Fruit fly (Drosophila melanogaster): ENCODE measurements around the gene Mi-2.
A peak's percentile ranks its signal among the peaks of the same experiment; 100 is the strongest.

Gene Mi-2

dm6 chr3L:19939024-19939423 lies 29.0 kb upstream of the Mi-2 start, which contains the start of gene Ac76E (continued):
- peak; percentile 35 for TF ChIP-seq cwo (GFP tag; optimal IDR thresholded peaks at IDR 0.05)
- no peak for TF ChIP-seq fd96Cb (tag; optimal IDR thresholded peaks at IDR 0.05)
- TF ChIP-seq Atf-2 (GFP tag; optimal IDR thresholded peaks at IDR 0.05): no peak
- TF ChIP-seq bbx (GFP tag; IDR thresholded peaks at IDR 0.05; ENCODE audit: partially characterized antibody): no peak
- TF ChIP-seq HLH3B (GFP tag; IDR thresholded peaks at IDR 0.05): no peak
- no peak for TF ChIP-seq CG10565 (GFP tag; optimal IDR thresholded peaks at IDR 0.05)
- TF ChIP-seq sd (tag; optimal IDR thresholded peaks at IDR 0.05): peak; percentile 25
- TF ChIP-seq gcm (GFP tag; optimal IDR thresholded peaks at IDR 0.05): no peak
- TF ChIP-seq CG11723 (GFP tag; optimal IDR thresholded peaks at IDR 0.05): no peak
- TF ChIP-seq hth (optimal IDR thresholded peaks at IDR 0.05): no peak
- no peak for TF ChIP-seq C15 (GFP tag; IDR thresholded peaks at IDR 0.05)
- TF ChIP-seq al (GFP tag; IDR thresholded peaks at IDR 0.05): no peak
- TF ChIP-seq CG8388 (GFP tag; optimal IDR thresholded peaks at IDR 0.05): no peak
- no peak for TF ChIP-seq Hey (tag; optimal IDR thresholded peaks at IDR 0.05)
- peak; percentile 92 for TF ChIP-seq Jarid2 (GFP tag; optimal IDR thresholded peaks at IDR 0.05)
- TF ChIP-seq bowl (GFP tag; IDR thresholded peaks at IDR 0.05): no peak
- TF ChIP-seq CG8944 (GFP tag; optimal IDR thresholded peaks at IDR 0.05): no peak
- TF ChIP-seq CG13894 (tag; optimal IDR thresholded peaks at IDR 0.05): peak; percentile 9
- TF ChIP-seq CG18619 (GFP tag; optimal IDR thresholded peaks at IDR 0.05): no peak
- no peak for TF ChIP-seq CG12104 (GFP tag; optimal IDR thresholded peaks at IDR 0.05)
- no peak for TF ChIP-seq kah (GFP tag; optimal IDR thresholded peaks at IDR 0.05)
- TF ChIP-seq CG4617 (GFP tag; optimal IDR thresholded peaks at IDR 0.05; ENCODE audit: borderline replicate concordance): no peak
- peak; percentile 34; the same call in 1 of the 2 replicates for TF ChIP-seq chm (GFP tag; IDR thresholded peaks at IDR 0.05)
- TF ChIP-seq gem (tag; optimal IDR thresholded peaks at IDR 0.05): no peak
- no peak for TF ChIP-seq ac (GFP tag; optimal IDR thresholded peaks at IDR 0.05)
- TF ChIP-seq CG17568 (GFP tag; optimal IDR thresholded peaks at IDR 0.05): no peak
- no peak for TF ChIP-seq dpn (GFP tag; optimal IDR thresholded peaks at IDR 0.05)
- TF ChIP-seq her (GFP tag; optimal IDR thresholded peaks at IDR 0.05): no peak
- no peak for TF ChIP-seq CG31441 (GFP tag; IDR thresholded peaks at IDR 0.05)
- no peak for TF ChIP-seq CG30431 (GFP tag; optimal IDR thresholded peaks at IDR 0.05)
- TF ChIP-seq CG11560 (tag; IDR thresholded peaks at IDR 0.05): no peak
- no peak for TF ChIP-seq dmrt11E (tag; optimal IDR thresholded peaks at IDR 0.05)
- TF ChIP-seq Doc2 (GFP tag; IDR thresholded peaks at IDR 0.05): no peak
- no peak for TF ChIP-seq Nf-YC (tag; optimal IDR thresholded peaks at IDR 0.05)
- no peak for TF ChIP-seq h (optimal IDR thresholded peaks at IDR 0.05)
- TF ChIP-seq CG4404 (GFP tag; IDR thresholded peaks at IDR 0.05): no peak
- TF ChIP-seq sens-2 (GFP tag; IDR thresholded peaks at IDR 0.05): no peak
- no peak for TF ChIP-seq zfh2 (GFP tag; optimal IDR thresholded peaks at IDR 0.05)
- TF ChIP-seq CG3838 (GFP tag; optimal IDR thresholded peaks at IDR 0.05): no peak
- peak; percentile 16; the same call in 1 of the 2 replicates for TF ChIP-seq CG9932 (GFP tag; IDR thresholded peaks at IDR 0.05)
- no peak for TF ChIP-seq CG6791 (GFP tag; IDR thresholded peaks at IDR 0.05; ENCODE audit: partially characterized antibody)
- TF ChIP-seq aop (GFP tag; IDR thresholded peaks at IDR 0.05): no peak
- no peak for TF ChIP-seq dan (GFP tag; IDR thresholded peaks at IDR 0.05)
- no peak for TF ChIP-seq CG11696 (GFP tag; IDR thresholded peaks at IDR 0.05)
- no peak for TF ChIP-seq CG11247 (GFP tag; IDR thresholded peaks at IDR 0.05)
- TF ChIP-seq salm (tag; optimal IDR thresholded peaks at IDR 0.05): no peak
- no peak for TF ChIP-seq z (GFP tag; IDR thresholded peaks at IDR 0.05)
- TF ChIP-seq bsh (GFP tag; optimal IDR thresholded peaks at IDR 0.05): no peak
- TF ChIP-seq ems (GFP tag; optimal IDR thresholded peaks at IDR 0.05): no peak
- TF ChIP-seq BEAF-32 (GFP tag; optimal IDR thresholded peaks at IDR 0.05): no peak
- TF ChIP-seq Fer2 (tag; optimal IDR thresholded peaks at IDR 0.05): no peak
- TF ChIP-seq CG4360 (GFP tag; IDR thresholded peaks at IDR 0.05): no peak
- peak; percentile 4 for TF ChIP-seq CG15269 (tag; optimal IDR thresholded peaks at IDR 0.05)

Measured in whole organism, embryonic.